Worm (Caenorhabditis elegans): ENCODE data around the gene ubc-24.

Gene ubc-24

DNA sequence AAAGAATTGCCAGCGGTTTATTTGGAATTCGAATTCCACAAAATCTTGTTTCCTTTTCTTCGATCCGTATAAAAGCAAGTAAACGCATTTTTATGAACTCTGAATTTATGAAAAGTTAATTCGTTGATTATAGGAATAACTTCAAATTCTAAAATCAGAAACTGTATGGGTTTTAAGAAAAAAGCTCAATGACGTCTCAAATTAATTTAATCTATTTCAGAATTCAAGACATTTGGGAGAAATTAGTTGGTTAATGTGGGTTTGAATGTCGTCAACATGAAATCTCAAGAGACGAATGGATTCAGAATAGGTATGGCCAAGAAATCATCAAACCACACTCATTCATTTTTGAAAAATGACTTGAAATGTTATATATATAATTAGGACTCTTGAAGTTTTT, 9.4 kb upstream of the ubc-24 start, which contains the start of gene F49E12.7:
TSS of gene F49E12.7 (minus strand) at position 101 of the 400 bp plus-strand sequence.
- no peak for TF ChIP-seq ztf-7 (tag; optimal IDR thresholded peaks at IDR 0.05)
- no peak for TF ChIP-seq Y75B8A.6 (GFP tag; IDR thresholded peaks at IDR 0.05)
- no peak for TF ChIP-seq tag-97 (GFP tag; IDR thresholded peaks at IDR 0.05)
- no peak for TF ChIP-seq rbr-2 (tag; optimal IDR thresholded peaks at IDR 0.05)
- TF ChIP-seq zfp-3 (GFP tag; conservative IDR thresholded peaks at IDR 0.05), result no peak
- TF ChIP-seq lim-7 (GFP tag; IDR thresholded peaks at IDR 0.05), result no peak
- no peak for TF ChIP-seq R02D3.7 (tag; optimal IDR thresholded peaks at IDR 0.05)
- TF ChIP-seq set-16 (GFP tag; IDR thresholded peaks at IDR 0.05), result no peak

DNA sequence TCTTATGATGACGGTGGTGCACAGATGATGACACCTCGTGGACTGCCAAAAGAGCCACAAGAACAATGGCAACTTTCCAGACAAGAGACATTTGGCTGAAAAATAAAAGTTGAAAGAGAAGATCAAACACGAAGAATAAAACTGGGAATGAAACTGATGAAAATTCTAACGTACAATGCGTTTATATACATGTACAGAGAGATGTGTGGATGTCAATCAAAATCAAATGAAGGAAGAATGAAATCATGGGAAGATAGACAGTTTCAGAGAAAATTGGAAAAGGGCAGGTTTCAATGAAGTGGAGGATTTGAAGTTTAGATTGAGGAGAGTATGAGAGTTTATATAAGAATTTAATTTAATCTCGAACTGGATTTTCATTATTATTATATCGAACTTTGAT, 6.3 kb upstream of the ubc-24 start, which contains the start of gene dod-23:
TSS of gene dod-23 (minus strand) at position 101 of the 400 bp plus-strand sequence.
- TF ChIP-seq zip-2 (tag; optimal IDR thresholded peaks at IDR 0.05) (no peak), T20F7.1 (GFP tag; optimal IDR thresholded peaks at IDR 0.05) (no peak), dmd-6 (GFP tag; IDR thresholded peaks at IDR 0.05) (0 out of 2 replicates have a peak, but pooled peaks have one; percentile 18)

DNA sequence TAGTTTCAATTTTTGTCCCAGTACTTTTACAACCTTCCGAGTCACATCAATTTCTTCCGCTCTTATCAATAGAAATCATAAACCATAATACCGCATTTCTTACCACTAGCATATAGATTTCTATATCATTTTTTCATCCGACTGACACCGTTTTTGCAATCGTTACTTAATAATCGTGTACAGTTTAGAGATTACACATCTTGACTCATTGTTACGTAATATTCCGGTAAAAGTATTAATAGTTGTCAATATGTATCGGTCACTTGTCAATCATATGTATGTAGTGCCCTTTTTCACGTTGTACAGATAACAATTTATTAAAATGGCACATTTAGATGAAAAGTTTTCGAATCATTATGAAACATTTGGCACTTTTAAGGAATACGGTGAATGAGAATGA, 5.4 kb upstream of the ubc-24 start:
- TF ChIP-seq ZK546.5 (tag; optimal IDR thresholded peaks at IDR 0.05) (no peak), saeg-2 (GFP tag; IDR thresholded peaks at IDR 0.05) (no peak), unc-62 (GFP tag; optimal IDR thresholded peaks at IDR 0.05 in 1 of 2) (peak in 1 of 2 experiments; percentile 63), unc-62 (tag; optimal IDR thresholded peaks at IDR 0.05) (no peak), nhr-28 (tag; optimal IDR thresholded peaks at IDR 0.05) (peak; percentile 47), dve-1 (tag; optimal IDR thresholded peaks at IDR 0.05; ENCODE audit: insufficient read depth) (peak; percentile 20), mdt-29 (GFP tag; IDR thresholded peaks at IDR 0.05) (no peak), pqm-1 (tag; optimal IDR thresholded peaks at IDR 0.05) (peak; percentile 84), unc-130 (GFP tag; optimal IDR thresholded peaks at IDR 0.05) (no peak), lsy-2 (tag; optimal IDR thresholded peaks at IDR 0.05) (no peak), D1046.2 (GFP tag; IDR thresholded peaks at IDR 0.05) (no peak), T20F7.1 (GFP tag; optimal IDR thresholded peaks at IDR 0.05) (peak; percentile 38), attf-4 (tag; optimal IDR thresholded peaks at IDR 0.05) (no peak)

DNA sequence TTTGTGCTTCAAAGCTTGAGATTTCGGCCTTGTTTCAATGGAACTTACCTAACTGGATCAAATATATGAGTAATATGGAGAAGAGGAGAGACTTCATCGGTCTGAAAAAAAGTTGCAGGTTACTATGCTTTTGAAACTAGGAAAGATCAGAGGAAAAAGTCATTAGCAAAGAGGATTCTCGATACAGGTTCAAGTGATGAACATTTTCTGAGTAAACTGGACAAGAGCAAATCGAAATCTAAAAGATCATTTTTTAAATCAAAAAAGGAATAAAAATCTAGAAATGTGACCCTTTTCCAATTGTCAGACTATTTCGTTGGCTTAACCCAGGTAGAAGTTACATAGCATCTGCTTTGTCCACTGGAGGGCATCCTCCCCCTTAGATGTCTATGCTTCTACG, 655 bp upstream of the ubc-24 start, which contains the start of gene skpo-1:
TSS of gene skpo-1 (minus strand) at position 101 of the 400 bp plus-strand sequence.
- TF ChIP-seq Y75B8A.6 (GFP tag; IDR thresholded peaks at IDR 0.05) (no peak), fkh-10 (GFP tag; optimal IDR thresholded peaks at IDR 0.05) (no peak), sdz-12 (GFP tag; optimal IDR thresholded peaks at IDR 0.05) (no peak), daf-19 (GFP tag; conservative IDR thresholded peaks at IDR 0.05) (no peak), fos-1 (tag; optimal IDR thresholded peaks at IDR 0.05) (no peak), F10B5.3 (tag; optimal IDR thresholded peaks at IDR 0.05) (no peak), ZK546.5 (tag; optimal IDR thresholded peaks at IDR 0.05) (no peak), lir-3 (tag; optimal IDR thresholded peaks at IDR 0.05) (no peak), lin-15B (tag; optimal IDR thresholded peaks at IDR 0.05) (no peak), mes-2 (tag; optimal IDR thresholded peaks at IDR 0.05; ENCODE audit: poor library complexity, severe bottlenecking) (no peak)

DNA sequence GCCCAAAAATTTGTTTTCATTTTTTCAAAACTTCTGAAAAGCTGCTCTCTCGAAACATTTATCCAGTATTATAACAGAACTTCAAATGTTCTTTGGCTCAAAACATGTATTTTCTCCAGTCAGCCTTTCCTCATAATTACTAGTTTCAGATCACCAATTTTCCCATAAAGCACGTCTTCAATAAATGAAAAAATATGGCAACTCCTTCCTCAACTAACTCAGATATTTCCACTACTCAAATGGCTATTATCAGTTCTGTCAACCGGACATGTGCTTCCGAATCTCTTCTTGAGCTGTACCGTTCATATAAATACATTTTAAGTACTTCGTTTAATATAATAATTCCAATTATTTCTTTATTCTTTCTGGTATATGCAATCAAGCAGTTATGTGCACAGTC, 2.1 kb downstream of the ubc-24 start, which contains the start of gene sra-13:
TSS of gene sra-13 (plus strand) at position 195 of the 400 bp plus-strand sequence.
- no peak for TF ChIP-seq lim-7 (GFP tag; IDR thresholded peaks at IDR 0.05)
- no peak for TF ChIP-seq zip-2 (tag; optimal IDR thresholded peaks at IDR 0.05)
- TF ChIP-seq nhr-111 (GFP tag; optimal IDR thresholded peaks at IDR 0.05), result no peak
- TF ChIP-seq unc-62 (GFP tag; optimal IDR thresholded peaks at IDR 0.05 in 1 of 2), result peak in 1 of 2 experiments; percentile 93
- TF ChIP-seq unc-62 (tag; optimal IDR thresholded peaks at IDR 0.05), result no peak

DNA sequence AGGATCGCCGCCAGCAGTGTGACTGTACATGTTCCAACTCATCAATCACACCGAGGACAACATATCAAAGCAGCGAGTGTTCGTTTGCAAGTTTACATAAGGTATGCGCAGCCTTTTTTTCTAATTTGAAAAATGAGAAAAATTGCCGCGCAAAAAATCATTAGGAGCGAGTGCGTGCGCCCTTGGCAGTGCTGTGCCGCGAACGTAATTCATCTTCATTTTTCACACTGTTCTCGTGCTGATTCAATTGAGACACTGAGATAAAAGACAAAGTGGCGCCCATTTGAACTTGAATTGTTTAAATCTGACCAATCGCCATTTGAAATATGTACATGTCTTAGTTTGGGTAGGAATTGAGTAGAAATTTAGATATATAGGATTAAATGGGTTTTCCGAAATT, 4.1 kb downstream of the ubc-24 start:
- TF ChIP-seq ztf-11 (tag; optimal IDR thresholded peaks at IDR 0.05) (no peak), nhr-25 (tag; optimal IDR thresholded peaks at IDR 0.05; ENCODE audit: borderline replicate concordance, insufficient read depth) (peak; percentile 32), unc-62 (GFP tag; optimal IDR thresholded peaks at IDR 0.05 in 1 of 2) (peak in 1 of 2 experiments; percentile 80), unc-62 (tag; optimal IDR thresholded peaks at IDR 0.05) (no peak)

All from whole organism, L4 larva.